Fruit fly (Drosophila melanogaster) whole organism, wandering third instar larva: ENCODE data around the gene CG6126.
A peak's percentile ranks its signal among the peaks of the same experiment; 100 is the strongest.
"Not testable (repeated sequence)": the region's sequence is repeated elsewhere in the genome, so short reads cannot be mapped to it uniquely, and the experiment has no call there.

Experiments used
- Abd-B ChIP-seq: fragments of >200 bp; optimal IDR thresholded peaks from 2 replicates; lab custom pipeline; 2017; ENCODE audit warnings: missing biosample characterization, missing genetic modification characterization
- CG32264 ChIP-seq: fragments of 200-800 bp; sonication (Bioruptor generic); optimal IDR thresholded peaks from 2 replicates; lab custom pipeline; 2016; ENCODE audit warnings: missing biosample characterization, missing genetic modification characterization
- CG9705 ChIP-seq: fragments of 200-800 bp; sonication (Bioruptor generic); optimal IDR thresholded peaks from 2 replicates; lab custom pipeline; 2018; ENCODE audit warnings: missing biosample characterization, mild to moderate bottlenecking, missing genetic modification characterization
- CrebA ChIP-seq: fragments of 200-800 bp; sonication (Bioruptor generic); optimal IDR thresholded peaks from 2 replicates; lab custom pipeline; 2016; ENCODE audit warnings: missing biosample characterization, mild to moderate bottlenecking, missing genetic modification characterization, borderline replicate concordance
- Dfd ChIP-seq: fragments of >200 bp; optimal IDR thresholded peaks from 2 replicates; lab custom pipeline; 2017; ENCODE audit warnings: missing biosample characterization, missing genetic modification characterization
- Dif ChIP-seq: fragments of 200-275, 200-300 bp; sonication (Bioruptor generic); optimal IDR thresholded peaks from 2 replicates; lab custom pipeline; 2018; ENCODE audit warnings: missing biosample characterization, missing genetic modification characterization; ENCODE audit not compliant: partially characterized antibody
- GATAd ChIP-seq: sonication (Bioruptor generic); optimal IDR thresholded peaks from 2 replicates; lab custom pipeline; 2016; ENCODE audit warnings: missing biosample characterization, missing genetic modification characterization
- HLH106 ChIP-seq: fragments of 200-800 bp; optimal IDR thresholded peaks from 3 replicates; lab custom pipeline; 2019; ENCODE audit warnings: missing biosample characterization, mild to moderate bottlenecking, missing genetic modification characterization, moderate library complexity
- Hnf4 ChIP-seq: fragments of 200-800 bp; sonication (Bioruptor generic); optimal IDR thresholded peaks from 2 replicates; lab custom pipeline; 2016; ENCODE audit warnings: missing biosample characterization, mild to moderate bottlenecking, missing genetic modification characterization
- Hr78 ChIP-seq: fragments of >200 bp; optimal IDR thresholded peaks from 2 replicates; lab custom pipeline; 2017; ENCODE audit warnings: missing biosample characterization, missing genetic modification characterization
- Hr83 ChIP-seq: fragments of 200-300 bp; sonication (Bioruptor generic); optimal IDR thresholded peaks from 2 replicates; lab custom pipeline; 2016; ENCODE audit warnings: missing biosample characterization, mild to moderate bottlenecking, missing genetic modification characterization, moderate library complexity; ENCODE audit not compliant: poor library complexity, severe bottlenecking
- Jra ChIP-seq: sonication (Bioruptor generic); optimal IDR thresholded peaks from 2 replicates; lab custom pipeline; 2016; ENCODE audit warnings: missing biosample characterization, missing genetic modification characterization
- Mio ChIP-seq: sonication (Bioruptor generic); optimal IDR thresholded peaks from 2 replicates; lab custom pipeline; 2016; ENCODE audit warnings: missing biosample characterization, missing genetic modification characterization
- Myc ChIP-seq: fragments of >200 bp; optimal IDR thresholded peaks from 2 replicates; lab custom pipeline; 2017
- N ChIP-seq: fragments of >200 bp; optimal IDR thresholded peaks from 2 replicates; lab custom pipeline; 2018; ENCODE audit warnings: missing biosample characterization, missing external identifiers, missing genetic modification characterization
- OdsH ChIP-seq: fragments of 200-800 bp; sonication (Bioruptor generic); optimal IDR thresholded peaks from 2 replicates; lab custom pipeline; 2016; ENCODE audit warnings: missing biosample characterization, mild to moderate bottlenecking, missing genetic modification characterization
- Rel ChIP-seq, 2 experiments: fragments of 200-800 bp; sonication (Bioruptor generic) in 1 of 2; optimal IDR thresholded peaks; 2 replicates in 1 of 2; 3 replicates in 1 of 2; lab custom pipeline; 2016 to 2019; ENCODE audit warnings: mild to moderate bottlenecking in 2 of 2, missing biosample characterization in 2 of 2, missing genetic modification characterization in 2 of 2, moderate library complexity in 1 of 2
- Sp1 ChIP-seq: fragments of 200-800 bp; sonication (Bioruptor generic); optimal IDR thresholded peaks from 3 replicates; lab custom pipeline; 2019; ENCODE audit warnings: missing biosample characterization, mild to moderate bottlenecking, missing genetic modification characterization, moderate library complexity
- Vsx2 ChIP-seq: fragments of 200-300, 225-300 bp; sonication (Bioruptor generic); optimal IDR thresholded peaks from 2 replicates; lab custom pipeline; 2018; ENCODE audit warnings: missing biosample characterization, missing genetic modification characterization; ENCODE audit not compliant: partially characterized antibody
- br ChIP-seq: fragments of 200-800 bp; sonication (Bioruptor generic); optimal IDR thresholded peaks from 2 replicates; lab custom pipeline; 2016; ENCODE audit warnings: missing biosample characterization, missing genetic modification characterization
- brk ChIP-seq: fragments of 200-800 bp; sonication (Bioruptor generic); optimal IDR thresholded peaks from 2 replicates; lab custom pipeline; 2016; ENCODE audit warnings: missing biosample characterization, mild to moderate bottlenecking, missing genetic modification characterization
- dl ChIP-seq, 2 experiments: fragments of 175-275, 200-275 bp in 1 of 2; fragments of 200-275 bp in 1 of 2; sonication (Bioruptor generic); optimal IDR thresholded peaks; lab custom pipeline; 2018; ENCODE audit warnings: mild to moderate bottlenecking in 2 of 2, missing biosample characterization in 2 of 2, missing genetic modification characterization in 2 of 2, moderate library complexity in 2 of 2; ENCODE audit not compliant: partially characterized antibody in 2 of 2, insufficient read depth in 1 of 2
- dmrt93B ChIP-seq: fragments of 200-800 bp; sonication (Bioruptor generic); optimal IDR thresholded peaks from 2 replicates; lab custom pipeline; 2018; ENCODE audit warnings: missing biosample characterization, mild to moderate bottlenecking, missing genetic modification characterization
- dsf ChIP-seq: sonication (Bioruptor generic); optimal IDR thresholded peaks from 2 replicates; lab custom pipeline; 2016; ENCODE audit warnings: missing biosample characterization, missing genetic modification characterization, borderline replicate concordance
- ey ChIP-seq: fragments of 200-800 bp; sonication (Bioruptor generic); optimal IDR thresholded peaks from 2 replicates; lab custom pipeline; 2016; ENCODE audit warnings: missing biosample characterization, missing genetic modification characterization
- foxo ChIP-seq, 2 experiments: fragments of 200-800 bp; sonication (Bioruptor generic); optimal IDR thresholded peaks; 2 replicates in 1 of 2; 3 replicates in 1 of 2; lab custom pipeline; 2016 to 2017; ENCODE audit warnings: missing biosample characterization in 2 of 2, missing genetic modification characterization in 2 of 2
- fru ChIP-seq: fragments of 200-800 bp; sonication (Bioruptor generic); optimal IDR thresholded peaks from 3 replicates; lab custom pipeline; 2016; ENCODE audit warnings: missing biosample characterization, mild to moderate bottlenecking, missing genetic modification characterization
- h ChIP-seq: fragments of 200-800 bp; sonication (Bioruptor generic); optimal IDR thresholded peaks from 3 replicates; lab custom pipeline; 2016; ENCODE audit warnings: missing biosample characterization, mild to moderate bottlenecking, missing genetic modification characterization
- jim ChIP-seq: fragments of 175-275, 200-325 bp; sonication (Bioruptor generic); optimal IDR thresholded peaks from 2 replicates; lab custom pipeline; 2016; ENCODE audit warnings: missing biosample characterization, mild to moderate bottlenecking, missing genetic modification characterization
- lola ChIP-seq: fragments of >200 bp; optimal IDR thresholded peaks from 2 replicates; lab custom pipeline; 2017; ENCODE audit warnings: missing biosample characterization, missing genetic modification characterization
- pan ChIP-seq: fragments of >200 bp; optimal IDR thresholded peaks from 2 replicates; lab custom pipeline; 2017
- psq ChIP-seq: fragments of 200-800 bp; sonication (Bioruptor generic); optimal IDR thresholded peaks from 3 replicates; lab custom pipeline; 2017; ENCODE audit warnings: missing biosample characterization, mild to moderate bottlenecking, missing genetic modification characterization, moderate library complexity
- rgr ChIP-seq: fragments of 200-800 bp; sonication (Bioruptor generic); optimal IDR thresholded peaks from 3 replicates; lab custom pipeline; 2016; ENCODE audit warnings: missing biosample characterization, mild to moderate bottlenecking, missing genetic modification characterization
- sage ChIP-seq: fragments of 200-800 bp; sonication (Bioruptor generic); optimal IDR thresholded peaks from 2 replicates; lab custom pipeline; 2016; ENCODE audit warnings: missing biosample characterization, mild to moderate bottlenecking, missing genetic modification characterization
- sv ChIP-seq: fragments of 200-800 bp; sonication (Bioruptor generic); optimal IDR thresholded peaks from 3 replicates; lab custom pipeline; 2016; ENCODE audit warnings: missing biosample characterization, missing genetic modification characterization
- tai ChIP-seq: sonication (Bioruptor generic); optimal IDR thresholded peaks from 2 replicates; lab custom pipeline; 2016; ENCODE audit warnings: missing biosample characterization, missing genetic modification characterization
- usp ChIP-seq: fragments of >200 bp; optimal IDR thresholded peaks from 2 replicates; lab custom pipeline; 2017; ENCODE audit warnings: missing biosample characterization, missing genetic modification characterization
- woc ChIP-seq: sonication (Bioruptor generic); optimal IDR thresholded peaks from 2 replicates; lab custom pipeline; 2016; ENCODE audit warnings: missing biosample characterization, mild to moderate bottlenecking, missing genetic modification characterization

The CG6126 gene

dm6 chr3R:16189464-16189863 lies 13.4 kb downstream of the CG6126 start, which contains the start of gene Bin1:
Gene Bin1 (minus strand): TSS chr3R:16189564.
- TF ChIP-seq Hnf4; h (GFP tag; lab: Kevin White, UChicago); foxo (GFP tag; optimal IDR thresholded peaks at IDR 0.05; lab: Kevin White, UChicago): not testable (repeated sequence)

dm6 chr3R:16187737-16188136 lies 15.1 kb downstream of the CG6126 start:
- TF ChIP-seq HLH106 (tag; lab: Kevin White, UChicago) (no peak), lola (GFP tag; lab: Kevin White, UChicago) (no peak), Dfd (no peak), Dif (no peak), usp (no peak)

dm6 chr3R:16186791-16187681 lies 15.8 kb downstream of the CG6126 start, which contains the start of gene sra:
Gene sra (plus strand): TSS chr3R:16186999.
- TF ChIP-seq Vsx2 (GFP tag; lab: Kevin White, UChicago) = no peak
- no peak for TF ChIP-seq Dfd
- TF ChIP-seq Sp1 (GFP tag; lab: Kevin White, UChicago) = peak; percentile 21
- no peak for TF ChIP-seq tai
- TF ChIP-seq brk (GFP tag; lab: Kevin White, UChicago) = no peak
- TF ChIP-seq Dif = no peak
- TF ChIP-seq Abd-B (GFP tag; lab: Kevin White, UChicago) = no peak
- no peak for TF ChIP-seq CG32264 (GFP tag; lab: Kevin White, UChicago)
- no peak for TF ChIP-seq lola (GFP tag; lab: Kevin White, UChicago)
- TF ChIP-seq HLH106 (tag; lab: Kevin White, UChicago) = no peak
- TF ChIP-seq Hr78 (GFP tag; lab: Kevin White, UChicago) = no peak
- no peak for TF ChIP-seq dl (GFP tag; optimal IDR thresholded peaks at IDR 0.05; lab: Kevin White, UChicago; ENCODE audit: insufficient read depth in 1 of 2, partially characterized antibody in 2 of 2)
- TF ChIP-seq usp = no peak
- no peak for TF ChIP-seq Rel (GFP tag; optimal IDR thresholded peaks at IDR 0.05; lab: Kevin White, UChicago)
- TF ChIP-seq Rel (tag; optimal IDR thresholded peaks at IDR 0.05; lab: Kevin White, UChicago) = peak; percentile 43
- TF ChIP-seq ey = no peak
- peak; percentile 64 for TF ChIP-seq Jra (GFP tag; lab: Kevin White, UChicago)
- no peak for TF ChIP-seq Mio (GFP tag; lab: Kevin White, UChicago)
- TF ChIP-seq h (GFP tag; lab: Kevin White, UChicago) = peak; percentile 27
- TF ChIP-seq fru (GFP tag; lab: Kevin White, UChicago) = peak; percentile 2
- no peak for TF ChIP-seq dmrt93B (GFP tag; lab: Kevin White, UChicago)
- TF ChIP-seq jim = peak; percentile 69
- TF ChIP-seq sage (GFP tag; lab: Kevin White, UChicago) = no peak
- TF ChIP-seq Hnf4 = no peak
- TF ChIP-seq br (GFP tag; lab: Kevin White, UChicago) = no peak
- TF ChIP-seq psq (GFP tag; lab: Kevin White, UChicago) = no peak
- TF ChIP-seq GATAd (GFP tag; lab: Kevin White, UChicago) = no peak
- peak in 1 of 2 experiments; percentile 49 for TF ChIP-seq foxo (GFP tag; optimal IDR thresholded peaks at IDR 0.05; lab: Kevin White, UChicago)
- TF ChIP-seq CG9705 = no peak
- peak; percentile 89 for TF ChIP-seq Hr83 (GFP tag; lab: Kevin White, UChicago)
- no peak for TF ChIP-seq N (GFP tag; lab: Kevin White, UChicago)
- TF ChIP-seq woc = no peak
- no peak for TF ChIP-seq CrebA
- TF ChIP-seq rgr = peak; percentile 56
- no peak for TF ChIP-seq sv (GFP tag; lab: Kevin White, UChicago)
- no peak for TF ChIP-seq OdsH (GFP tag; lab: Kevin White, UChicago)
- TF ChIP-seq dsf (GFP tag; lab: Kevin White, UChicago) = peak; percentile 10
- no peak for TF ChIP-seq Myc (lab: Kevin White, UChicago)
- TF ChIP-seq pan (lab: Kevin White, UChicago) = no peak
